Worm (Caenorhabditis elegans) whole organism, L3 larva: ENCODE measurements around the gene cnc-10.

Source experiments
- ZK546.5 ChIP-seq: sonication (generic microtip); optimal IDR thresholded peaks from 2 replicates; lab custom pipeline; 2017; ENCODE audit warnings: missing biosample characterization, missing genetic modification characterization
- elt-2 ChIP-seq: sonication (generic microtip); optimal IDR thresholded peaks from 2 replicates; lab custom pipeline; 2016; ENCODE audit warnings: missing genetic modification reagents, mild to moderate bottlenecking, missing genetic modification characterization, missing compliant biosample characterization
- elt-3 ChIP-seq, 3 experiments: fragments of 150-350 bp in 1 of 3; sonication (generic microtip) in 2 of 3; optimal IDR thresholded peaks; 2 replicates in 2 of 3; 4 replicates in 1 of 3; lab custom pipeline; 2014 to 2017; ENCODE audit warnings: missing biosample characterization in 3 of 3, missing genetic modification characterization in 3 of 3
- nhr-23 ChIP-seq: fragments of 150-350 bp; optimal IDR thresholded peaks from 2 replicates; lab custom pipeline; 2014; ENCODE audit warnings: missing biosample characterization, missing genetic modification reagents, missing genetic modification characterization
- sea-2 ChIP-seq: fragments of 150-350 bp; sonication (generic microtip); optimal IDR thresholded peaks from 4 replicates; lab custom pipeline; 2014; ENCODE audit warnings: missing biosample characterization, missing genetic modification reagents, missing genetic modification characterization
- tbx-2 ChIP-seq: sonication (generic microtip); optimal IDR thresholded peaks from 2 replicates; lab custom pipeline; 2016; ENCODE audit warnings: mild to moderate bottlenecking, missing genetic modification characterization, missing compliant biosample characterization
- unc-62 ChIP-seq: fragments of 150-350 bp; sonication (generic microtip); optimal IDR thresholded peaks from 4 replicates; lab custom pipeline; 2014; ENCODE audit warnings: missing biosample characterization, missing genetic modification reagents, missing genetic modification characterization
- zag-1 ChIP-seq: fragments of 150-350 bp; optimal IDR thresholded peaks from 2 replicates; lab custom pipeline; 2014; ENCODE audit warnings: missing biosample characterization, missing genetic modification characterization

DNA sequence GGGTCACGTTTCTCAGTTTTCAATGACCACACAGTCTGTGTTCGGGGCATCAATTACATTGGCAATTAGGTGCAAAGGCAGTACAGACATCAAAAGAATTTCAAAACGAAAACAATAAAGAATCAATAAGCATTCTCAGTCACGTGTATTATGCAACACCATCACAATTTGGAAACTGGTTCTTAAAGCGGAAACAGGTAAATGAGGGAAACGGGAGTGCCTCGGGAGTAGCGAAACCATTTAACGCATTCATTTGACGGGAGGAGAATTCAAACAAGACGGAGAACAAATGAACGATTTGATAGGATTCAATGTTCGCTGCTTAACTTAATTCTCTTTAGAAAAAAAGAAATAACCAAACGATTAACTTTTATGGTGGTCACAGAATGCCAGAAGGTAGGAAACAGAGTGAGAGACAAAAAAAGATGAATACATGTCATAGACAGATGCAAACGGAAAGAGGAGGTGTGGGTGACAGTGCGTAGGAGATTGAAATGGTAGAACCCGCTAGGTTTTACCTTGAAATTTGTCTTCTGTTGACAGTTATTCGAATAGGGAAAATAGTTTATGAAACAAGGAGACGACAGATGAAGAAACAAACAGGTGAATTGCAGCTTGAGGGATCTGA lies 13.7 kb downstream of the cnc-10 start:
- TF ChIP-seq elt-2 (tag; lab: Kevin White, UChicago) = no peak
- peak; percentile 22 for TF ChIP-seq nhr-23 (tag; lab: Kevin White, UChicago)
- no peak for TF ChIP-seq unc-62 (GFP tag; lab: Kevin White, UChicago)
- TF ChIP-seq sea-2 (GFP tag; lab: Kevin White, UChicago) = no peak
- TF ChIP-seq zag-1 (tag; lab: Kevin White, UChicago) = no peak
- TF ChIP-seq elt-3 (tag; optimal IDR thresholded peaks at IDR 0.05; lab: Kevin White, UChicago) = no peak
- TF ChIP-seq ZK546.5 (tag; lab: Kevin White, UChicago) = no peak
- TF ChIP-seq tbx-2 (tag; lab: Kevin White, UChicago) = no peak
